Worm (Caenorhabditis elegans): ENCODE data around the gene Y110A2AL.4.

Y110A2AL.4 gene

ce11 chrII:2861385-2862099 lies 22.4 kb downstream of the Y110A2AL.4 start:
- TF ChIP-seq tbx-37 (GFP tag; conservative IDR thresholded peaks at IDR 0.05) (no peak), hmg-4 (GFP tag; optimal IDR thresholded peaks at IDR 0.05) (no peak), pes-1 (GFP tag; IDR thresholded peaks at IDR 0.05) (0 out of 2 replicates have a peak, but pooled peaks have one; percentile 18), F13C5.2 (tag; optimal IDR thresholded peaks at IDR 0.05) (peak; percentile 37), hmbx-1 (tag; optimal IDR thresholded peaks at IDR 0.05) (no peak), tra-4 (tag; optimal IDR thresholded peaks at IDR 0.05) (no peak), flt-1 (GFP tag; IDR thresholded peaks at IDR 0.05) (no peak), tbx-11 (GFP tag; IDR thresholded peaks at IDR 0.05) (peak; percentile 44; the same call in 1 of the 2 replicates), aly-1 (tag; optimal IDR thresholded peaks at IDR 0.05) (no peak), scrt-1 (GFP tag; IDR thresholded peaks at IDR 0.05) (no peak), ets-7 (tag; optimal IDR thresholded peaks at IDR 0.05) (no peak), hnd-1 (tag; optimal IDR thresholded peaks at IDR 0.05) (no peak), ceh-13 (GFP tag; optimal IDR thresholded peaks at IDR 0.05) (no peak), ceh-36 (tag; optimal IDR thresholded peaks at IDR 0.05) (no peak), ama-1 (optimal IDR thresholded peaks at IDR 0.05) (no peak), B0310.2 (tag; optimal IDR thresholded peaks at IDR 0.05) (no peak), sea-1 (GFP tag; conservative IDR thresholded peaks at IDR 0.05) (no peak)

ce11 chrII:2862557-2863035 lies 23.5 kb downstream of the Y110A2AL.4 start:
- peak; percentile 90 for TF ChIP-seq ceh-36 (tag; optimal IDR thresholded peaks at IDR 0.05)
- TF ChIP-seq hnd-1 (tag; optimal IDR thresholded peaks at IDR 0.05): no peak

- no peak for TF ChIP-seq tbx-11 (GFP tag; IDR thresholded peaks at IDR 0.05)
- TF ChIP-seq ceh-13 (GFP tag; optimal IDR thresholded peaks at IDR 0.05): no peak
- TF ChIP-seq flt-1 (GFP tag; IDR thresholded peaks at IDR 0.05): no peak
- TF ChIP-seq hnd-1 (tag; optimal IDR thresholded peaks at IDR 0.05): no peak
- TF ChIP-seq aly-1 (tag; optimal IDR thresholded peaks at IDR 0.05): no peak
- TF ChIP-seq hmbx-1 (tag; optimal IDR thresholded peaks at IDR 0.05): no peak
Measured at ce11 chrII:2864229-2864628, 25.1 kb downstream of the Y110A2AL.4 start, which contains the start of gene Y110A2AL.5. Gene Y110A2AL.5, plus strand, starts transcription at chrII:2864529.

ce11 chrII:2865355-2865754 lies 26.3 kb downstream of the Y110A2AL.4 start:
- TF ChIP-seq hnd-1 (tag; optimal IDR thresholded peaks at IDR 0.05): no peak
- no peak for TF ChIP-seq ceh-36 (tag; optimal IDR thresholded peaks at IDR 0.05)
- no peak for TF ChIP-seq tra-4 (tag; optimal IDR thresholded peaks at IDR 0.05)
- no peak for TF ChIP-seq aly-1 (tag; optimal IDR thresholded peaks at IDR 0.05)
- TF ChIP-seq hmg-4 (GFP tag; optimal IDR thresholded peaks at IDR 0.05): no peak
- no peak for TF ChIP-seq F13C5.2 (tag; optimal IDR thresholded peaks at IDR 0.05)
- TF ChIP-seq tbx-11 (GFP tag; IDR thresholded peaks at IDR 0.05): no peak
- TF ChIP-seq ama-1 (optimal IDR thresholded peaks at IDR 0.05): no peak
- no peak for TF ChIP-seq tbx-37 (GFP tag; conservative IDR thresholded peaks at IDR 0.05)
- no peak for TF ChIP-seq pes-1 (GFP tag; IDR thresholded peaks at IDR 0.05)
- TF ChIP-seq ets-7 (tag; optimal IDR thresholded peaks at IDR 0.05): no peak

- no peak for TF ChIP-seq hnd-1 (tag; optimal IDR thresholded peaks at IDR 0.05)
- no peak for TF ChIP-seq F13C5.2 (tag; optimal IDR thresholded peaks at IDR 0.05)
- no peak for TF ChIP-seq ama-1 (optimal IDR thresholded peaks at IDR 0.05)
- no peak for TF ChIP-seq B0310.2 (tag; optimal IDR thresholded peaks at IDR 0.05)
- no peak for TF ChIP-seq aly-1 (tag; optimal IDR thresholded peaks at IDR 0.05)
- TF ChIP-seq tbx-11 (GFP tag; IDR thresholded peaks at IDR 0.05): no peak
- TF ChIP-seq scrt-1 (GFP tag; IDR thresholded peaks at IDR 0.05): no peak
- TF ChIP-seq flt-1 (GFP tag; IDR thresholded peaks at IDR 0.05): no peak
Measured at ce11 chrII:2866541-2867124, 27.5 kb downstream of the Y110A2AL.4 start, which contains the start of the genes Y110A2AL.9 and Y110A2AL.3. Gene Y110A2AL.9, minus strand, starts transcription at chrII:2866641. Gene Y110A2AL.3, plus strand, starts transcription at chrII:2867074.

ce11 chrII:2867701-2868100 lies 28.6 kb downstream of the Y110A2AL.4 start, which contains the start of gene Y110A2AL.2:
Gene Y110A2AL.2, plus strand, starts transcription at chrII:2868001.
- TF ChIP-seq aly-1 (tag; optimal IDR thresholded peaks at IDR 0.05) (no peak), tbx-37 (GFP tag; conservative IDR thresholded peaks at IDR 0.05) (no peak), ets-7 (tag; optimal IDR thresholded peaks at IDR 0.05) (no peak), hmg-4 (GFP tag; optimal IDR thresholded peaks at IDR 0.05) (no peak), F13C5.2 (tag; optimal IDR thresholded peaks at IDR 0.05) (no peak), hnd-1 (tag; optimal IDR thresholded peaks at IDR 0.05) (no peak), tbx-11 (GFP tag; IDR thresholded peaks at IDR 0.05) (no peak), flt-1 (GFP tag; IDR thresholded peaks at IDR 0.05) (no peak), ceh-36 (tag; optimal IDR thresholded peaks at IDR 0.05) (no peak), ceh-13 (GFP tag; optimal IDR thresholded peaks at IDR 0.05) (no peak)

ce11 chrII:2871816-2872215 lies 32.7 kb downstream of the Y110A2AL.4 start, which contains the start of gene Y110A2AL.10:
Gene Y110A2AL.10, minus strand, starts transcription at chrII:2871916.
- no peak for TF ChIP-seq ceh-36 (tag; optimal IDR thresholded peaks at IDR 0.05)
- no peak for TF ChIP-seq tra-4 (tag; optimal IDR thresholded peaks at IDR 0.05)
- no peak for TF ChIP-seq scrt-1 (GFP tag; IDR thresholded peaks at IDR 0.05)
- no peak for TF ChIP-seq tbx-11 (GFP tag; IDR thresholded peaks at IDR 0.05)
- no peak for TF ChIP-seq sea-1 (GFP tag; conservative IDR thresholded peaks at IDR 0.05)
- no peak for TF ChIP-seq hnd-1 (tag; optimal IDR thresholded peaks at IDR 0.05)
- no peak for TF ChIP-seq pes-1 (GFP tag; IDR thresholded peaks at IDR 0.05)
- no peak for TF ChIP-seq B0310.2 (tag; optimal IDR thresholded peaks at IDR 0.05)
- no peak for TF ChIP-seq tbx-37 (GFP tag; conservative IDR thresholded peaks at IDR 0.05)
